Fruit fly (Drosophila melanogaster) whole organism, embryonic: Measurements from ENCODE around the gene Mf.

Source experiments
- jigr1 ChIP-seq: fragments of 200-800 bp; sonication (Bioruptor generic); IDR thresholded peaks from 3 replicates; pipeline ENCODE4 v1.3.6; 2022; ENCODE audit warnings: missing biosample characterization, missing genetic modification characterization
- nerfin-1 ChIP-seq: fragments of 200-800 bp; sonication (Bioruptor generic); optimal IDR thresholded peaks from 3 replicates; lab custom pipeline; 2019; ENCODE audit warnings: missing biosample characterization, mild to moderate bottlenecking, missing genetic modification characterization, moderate library complexity

DNA sequence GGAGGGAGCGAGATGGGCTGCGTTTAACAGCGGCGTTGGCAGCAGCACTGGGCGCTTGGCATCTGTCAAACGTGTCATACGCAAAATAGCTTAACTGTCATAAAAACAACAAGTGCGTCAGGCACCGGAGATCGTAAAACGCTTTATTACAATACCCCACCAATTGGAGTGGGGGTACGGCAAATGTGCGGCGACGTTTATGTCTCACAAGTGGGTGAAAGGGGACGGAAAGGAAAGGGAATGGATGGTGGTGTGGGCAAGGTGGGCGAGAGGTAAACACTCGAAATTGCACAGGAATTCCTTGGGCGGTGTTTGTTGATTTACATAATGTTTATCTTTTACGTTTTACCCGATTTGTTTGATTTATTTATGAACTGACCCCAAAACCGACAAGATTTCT, 51.3 kb downstream of the Mf start:
- TF ChIP-seq jigr1 (GFP tag; lab: Robert Waterston, UW) (no peak), nerfin-1 (tag; lab: Kevin White, UChicago) (no peak)
